Worm (Caenorhabditis elegans): Measurements from ENCODE around the gene srh-244.

DNA sequence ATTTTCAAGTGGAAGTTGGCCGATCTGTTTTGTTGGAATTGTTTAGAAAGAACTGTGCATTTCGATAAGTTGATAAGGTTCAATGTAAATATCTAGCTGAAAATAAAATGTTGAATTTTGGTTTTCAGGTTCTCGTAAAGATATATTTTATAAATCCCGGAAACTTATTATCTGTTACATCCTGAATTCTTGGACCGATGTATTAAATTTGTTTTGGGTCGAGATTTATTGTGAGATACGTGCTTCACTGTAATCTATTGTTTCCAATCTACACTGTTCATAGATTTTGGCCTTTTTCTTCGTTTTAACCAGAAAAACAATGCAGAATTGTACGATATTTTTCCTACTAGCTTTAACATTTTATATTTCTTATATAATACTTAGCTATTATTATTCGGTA is 13.5 kb downstream of the srh-244 start, which contains the start of gene C03G6.6:
- TF ChIP-seq lin-13 (GFP tag; optimal IDR thresholded peaks at IDR 0.05) (no peak), ceh-28 (tag; optimal IDR thresholded peaks at IDR 0.05) (no peak), lim-7 (GFP tag; IDR thresholded peaks at IDR 0.05) (no peak), nhr-25 (tag; optimal IDR thresholded peaks at IDR 0.05; ENCODE audit: borderline replicate concordance, insufficient read depth) (no peak), fkh-10 (GFP tag; optimal IDR thresholded peaks at IDR 0.05) (no peak), zag-1 (tag; optimal IDR thresholded peaks at IDR 0.05) (no peak), madf-5 (GFP tag; IDR thresholded peaks at IDR 0.05) (no peak), daf-16 (GFP tag; optimal IDR thresholded peaks at IDR 0.05) (no peak), daf-16 (tag; optimal IDR thresholded peaks at IDR 0.05) (no peak), ceh-20 (GFP tag; IDR thresholded peaks at IDR 0.05) (no peak), ztf-11 (tag; optimal IDR thresholded peaks at IDR 0.05) (no peak), skn-1 (tag; optimal IDR thresholded peaks at IDR 0.05) (no peak), nhr-41 (GFP tag; IDR thresholded peaks at IDR 0.05) (no peak)
